Worm (Caenorhabditis elegans) whole organism, L4/young adult: Measurements from ENCODE around the gene oig-5.

ENCODE experiments used
- W03F9.2 ChIP-seq: fragments of 150-350 bp; optimal IDR thresholded peaks from 2 replicates; lab custom pipeline; 2014; ENCODE audit warnings: missing biosample characterization, missing genetic modification characterization
- dao-5 ChIP-seq: sonication (generic microtip); optimal IDR thresholded peaks from 2 replicates; lab custom pipeline; 2016; ENCODE audit warnings: missing genotype, missing genetic modification characterization, moderate library complexity, missing compliant biosample characterization
- him-1 ChIP-seq: sonication (generic microtip); optimal IDR thresholded peaks from 2 replicates; lab custom pipeline; 2016; ENCODE audit warnings: missing genotype, missing genetic modification reagents, missing genetic modification characterization, missing compliant biosample characterization

ce11 chrIV:14790579-14790978 is 16.4 kb upstream of the oig-5 start:
- TF ChIP-seq W03F9.2 (tag; lab: Kevin White, UChicago) (no peak), him-1 (tag; lab: Kevin White, UChicago) (no peak), dao-5 (tag; lab: Kevin White, UChicago) (no peak)
